Worm (Caenorhabditis elegans): ENCODE data around the gene gst-36.

DNA sequence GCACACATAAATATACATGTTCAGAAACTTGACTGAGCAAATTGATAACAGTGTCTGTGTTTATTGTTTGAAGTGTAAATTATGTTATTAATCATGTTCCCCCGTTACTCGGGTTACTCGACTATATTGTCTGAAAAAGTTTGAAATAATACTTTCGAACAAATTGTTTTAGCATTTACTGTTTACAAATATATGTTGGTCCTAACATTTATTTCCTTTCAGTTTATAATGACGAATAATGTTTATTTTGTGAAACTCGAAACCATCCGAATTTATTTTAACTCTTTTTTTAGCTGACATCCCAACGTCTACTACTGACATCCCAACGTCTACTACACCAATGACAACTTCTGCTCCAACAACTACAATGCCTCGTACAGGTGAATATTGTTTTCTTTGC, 6.1 kb upstream of the gst-36 start, which contains the start of gene R07B1.7:
- TF ChIP-seq ceh-22 (tag; optimal IDR thresholded peaks at IDR 0.05) (no peak), pha-4 (tag; optimal IDR thresholded peaks at IDR 0.05) (no peak)

All from whole organism, late embryonic.